Worm (Caenorhabditis elegans): ENCODE results near the gene arx-3.

DNA sequence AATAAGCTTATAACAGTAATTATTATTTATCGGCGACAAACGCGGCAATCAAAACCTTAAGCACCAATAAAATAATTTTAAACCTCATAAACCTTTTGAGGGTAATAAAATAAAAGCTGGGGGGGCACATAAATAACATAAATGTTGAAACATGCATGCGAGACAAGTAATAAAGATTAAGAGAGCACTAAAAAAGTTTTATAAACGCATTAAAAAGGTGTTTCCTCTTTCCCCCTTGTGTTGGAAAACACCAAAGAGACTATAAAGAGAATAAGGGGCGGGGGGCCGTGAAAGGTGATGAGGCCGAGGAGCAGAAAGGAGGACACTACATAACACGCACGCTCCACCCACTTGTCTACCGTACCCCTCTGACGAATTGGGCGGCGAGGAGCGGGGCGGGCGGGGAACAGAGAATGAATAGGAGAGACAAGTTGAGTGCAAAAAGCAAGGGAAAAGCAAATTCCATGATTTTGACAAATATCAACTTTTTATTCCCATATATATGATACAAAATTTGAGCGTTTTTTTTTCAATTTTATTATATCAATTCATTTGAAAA lies 26.6 kb upstream of the arx-3 start:
- TF ChIP-seq hlh-13 (GFP tag; optimal IDR thresholded peaks at IDR 0.05) (no peak), F13H6.1 (tag; optimal IDR thresholded peaks at IDR 0.05) (no peak), ama-1 (optimal IDR thresholded peaks at IDR 0.05) (no peak), nfya-1 (tag; optimal IDR thresholded peaks at IDR 0.05) (peak; percentile 92), C08G9.2 (tag; optimal IDR thresholded peaks at IDR 0.05) (no peak), K09A11.1 (tag; optimal IDR thresholded peaks at IDR 0.05; ENCODE audit: insufficient read depth) (no peak), rnt-1 (tag; optimal IDR thresholded peaks at IDR 0.05) (no peak), gmeb-2 (tag; optimal IDR thresholded peaks at IDR 0.05) (no peak), ztf-16 (tag; optimal IDR thresholded peaks at IDR 0.05) (no peak), fkh-10 (GFP tag; optimal IDR thresholded peaks at IDR 0.05) (no peak), pqm-1 (tag; optimal IDR thresholded peaks at IDR 0.05) (no peak)

All from whole organism, late embryonic.